Worm (Caenorhabditis elegans): ENCODE measurements around the gene T05C1.2.

ce11 chrII:4474005-4474655 is 7.8 kb downstream of the T05C1.2 start:
- TF ChIP-seq nhr-23 (tag; optimal IDR thresholded peaks at IDR 0.05), result no peak
- no peak for TF ChIP-seq lin-39 (tag; optimal IDR thresholded peaks at IDR 0.05)
- no peak for TF ChIP-seq snpc-4 (tag; optimal IDR thresholded peaks at IDR 0.05)
- no peak for TF ChIP-seq sea-2 (GFP tag; optimal IDR thresholded peaks at IDR 0.05)
- no peak for TF ChIP-seq skn-1 (tag; optimal IDR thresholded peaks at IDR 0.05)
- TF ChIP-seq unc-62 (GFP tag; optimal IDR thresholded peaks at IDR 0.05), result no peak
- TF ChIP-seq nfya-1 (tag; optimal IDR thresholded peaks at IDR 0.05; ENCODE audit: insufficient read depth), result no peak
- no peak for TF ChIP-seq fkh-10 (GFP tag; optimal IDR thresholded peaks at IDR 0.05)
- TF ChIP-seq mdl-1 (tag; optimal IDR thresholded peaks at IDR 0.05), result no peak
- no peak for TF ChIP-seq nhr-76 (tag; optimal IDR thresholded peaks at IDR 0.05)
- TF ChIP-seq ama-1 (optimal IDR thresholded peaks at IDR 0.05), result no peak

Measured in whole organism, L3 larva.